Fruit fly (Drosophila melanogaster): ENCODE data around the gene CG5376.
A peak's percentile ranks its signal among the peaks of the same experiment; 100 is the strongest.

CG5376 gene

dm6 chr3R:22515384-22515783, 26.6 kb upstream of the CG5376 start:
- TF ChIP-seq CG32006 (GFP tag; optimal IDR thresholded peaks at IDR 0.05) (peak; percentile 17), Sox14 (GFP tag; optimal IDR thresholded peaks at IDR 0.05) (no peak), Ets96B (tag; optimal IDR thresholded peaks at IDR 0.05) (no peak), Eip78C (GFP tag) (peak; percentile 60), CG4318 (GFP tag; optimal IDR thresholded peaks at IDR 0.05) (no peak), acj6 (GFP tag; optimal IDR thresholded peaks at IDR 0.05) (no peak), svp (GFP tag) (peak; percentile 48), CG6276 (GFP tag; optimal IDR thresholded peaks at IDR 0.05) (no peak), CG6163 (GFP tag; IDR thresholded peaks at IDR 0.05) (peak; percentile 32; the same call in 2 of the 3 replicates), CG10669 (GFP tag; optimal IDR thresholded peaks at IDR 0.05) (no peak), Blimp-1 (GFP tag; optimal IDR thresholded peaks at IDR 0.05) (no peak), lz (GFP tag; optimal IDR thresholded peaks at IDR 0.05) (no peak), dac (GFP tag; optimal IDR thresholded peaks at IDR 0.05) (no peak), CG3919 (GFP tag; optimal IDR thresholded peaks at IDR 0.05) (peak; percentile 1)

DNA sequence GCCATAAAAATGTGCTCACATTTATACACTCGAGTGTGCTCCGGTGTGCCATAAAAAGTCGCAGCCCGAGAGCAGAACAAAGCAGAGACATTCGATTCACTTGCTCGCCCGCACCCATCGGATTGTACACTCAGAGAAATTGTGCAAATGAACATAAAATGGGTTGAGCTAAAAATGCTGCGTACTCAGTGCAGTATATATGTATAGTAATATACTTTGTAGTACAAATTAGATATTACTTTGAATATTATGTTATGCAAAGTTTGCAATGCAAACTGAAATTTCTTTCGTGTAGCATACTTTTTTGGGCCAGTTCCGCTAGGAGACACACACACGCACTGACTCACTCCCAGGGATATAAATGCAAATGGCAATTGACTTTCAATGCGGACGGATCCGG, 14.9 kb upstream of the CG5376 start:
- TF ChIP-seq CG10631 (GFP tag; optimal IDR thresholded peaks at IDR 0.05), result no peak
- peak; percentile 15 for TF ChIP-seq svp (GFP tag)

DNA sequence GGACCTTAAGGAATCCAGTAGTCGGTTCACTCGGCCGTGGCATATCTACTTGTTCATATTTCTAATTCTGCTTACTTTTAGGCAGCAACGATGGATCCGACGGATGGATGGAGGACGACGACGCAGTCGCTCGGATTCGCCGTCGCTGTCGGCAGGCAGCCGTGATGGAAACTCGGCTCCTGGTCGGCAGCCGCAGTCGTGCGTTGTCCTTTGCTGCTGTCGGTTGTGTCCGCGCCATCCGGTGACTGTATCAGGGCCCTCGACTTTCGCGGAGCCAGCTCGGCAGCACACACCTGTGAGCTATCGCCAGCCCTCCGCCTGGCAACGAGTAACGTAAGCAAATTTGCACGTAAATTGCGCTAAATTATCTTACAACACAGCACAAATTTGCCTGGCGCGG, 8.3 kb upstream of the CG5376 start, which contains the start of gene Octbeta1R:
Gene Octbeta1R, plus strand, starts transcription at position 191 of the 400 bp plus-strand sequence.
- TF ChIP-seq CG8319 (GFP tag; optimal IDR thresholded peaks at IDR 0.05) (no peak), spab (GFP tag; optimal IDR thresholded peaks at IDR 0.05) (no peak), acj6 (GFP tag; optimal IDR thresholded peaks at IDR 0.05) (no peak), svp (GFP tag) (no peak), topi (GFP tag; optimal IDR thresholded peaks at IDR 0.05) (no peak), Smox (GFP tag; optimal IDR thresholded peaks at IDR 0.05) (no peak), CG32006 (GFP tag; optimal IDR thresholded peaks at IDR 0.05) (no peak), CG11294 (GFP tag; IDR thresholded peaks at IDR 0.05) (no peak), Met (GFP tag; optimal IDR thresholded peaks at IDR 0.05) (no peak), dsx (GFP tag; optimal IDR thresholded peaks at IDR 0.05; ENCODE audit: poor library complexity, severe bottlenecking) (no peak)

dm6 chr3R:22494523-22495309, 6.0 kb upstream of the CG5376 start:
- TF ChIP-seq spab (GFP tag; optimal IDR thresholded peaks at IDR 0.05) (no peak), CG16779 (tag; optimal IDR thresholded peaks at IDR 0.05) (peak; percentile 24), Hr4 (GFP tag; optimal IDR thresholded peaks at IDR 0.05) (peak; percentile 18), topi (GFP tag; optimal IDR thresholded peaks at IDR 0.05) (peak; percentile 20), Eip75B (GFP tag; optimal IDR thresholded peaks at IDR 0.05) (peak; percentile 12), CG8319 (GFP tag; optimal IDR thresholded peaks at IDR 0.05) (peak; percentile 55), CG7368 (GFP tag; optimal IDR thresholded peaks at IDR 0.05) (peak; percentile 1), cyc (GFP tag; optimal IDR thresholded peaks at IDR 0.05) (peak; percentile 39), CG10631 (GFP tag; optimal IDR thresholded peaks at IDR 0.05) (peak; percentile 2), CG6276 (GFP tag; optimal IDR thresholded peaks at IDR 0.05) (peak; percentile 74), eg (GFP tag; IDR thresholded peaks at IDR 0.05) (0 out of 3 replicates have a peak, but pooled peaks have one; percentile 26), Eip78C (GFP tag) (peak; percentile 68), CG6792 (GFP tag; optimal IDR thresholded peaks at IDR 0.05) (peak; percentile 21), achi (GFP tag; optimal IDR thresholded peaks at IDR 0.05) (no peak), Lpt (GFP tag; optimal IDR thresholded peaks at IDR 0.05) (no peak), Ets96B (tag; optimal IDR thresholded peaks at IDR 0.05) (peak; percentile 17)

- no peak for TF ChIP-seq CG9139 (GFP tag; optimal IDR thresholded peaks at IDR 0.05)
- no peak for TF ChIP-seq achi (GFP tag; optimal IDR thresholded peaks at IDR 0.05)
- no peak for TF ChIP-seq salr (GFP tag; optimal IDR thresholded peaks at IDR 0.05)
- no peak for TF ChIP-seq OdsH (GFP tag; optimal IDR thresholded peaks at IDR 0.05)
Observed at dm6 chr3R:22492767-22493166, 4.0 kb upstream of the CG5376 start, which contains the start of gene tHMG2. TSS of gene tHMG2 (plus strand) at chr3R:22492953.
